Worm (Caenorhabditis elegans): Measurements from ENCODE around the gene R09H10.3.

Gene R09H10.3

ce11 chrIV:10606575-10607080, at the start of gene R09H10.3:
Gene R09H10.3, plus strand, starts transcription at chrIV:10607030.
- TF ChIP-seq ama-1 (optimal IDR thresholded peaks at IDR 0.05) (no peak), tbx-11 (GFP tag; IDR thresholded peaks at IDR 0.05) (no peak), ceh-36 (tag; optimal IDR thresholded peaks at IDR 0.05) (no peak)

- no peak for TF ChIP-seq hnd-1 (tag; optimal IDR thresholded peaks at IDR 0.05)
- TF ChIP-seq aly-1 (tag; optimal IDR thresholded peaks at IDR 0.05), result no peak
- no peak for TF ChIP-seq flt-1 (GFP tag; IDR thresholded peaks at IDR 0.05)
- no peak for TF ChIP-seq ceh-36 (tag; optimal IDR thresholded peaks at IDR 0.05)
- TF ChIP-seq hmg-4 (GFP tag; optimal IDR thresholded peaks at IDR 0.05), result no peak
- no peak for TF ChIP-seq sea-1 (GFP tag; conservative IDR thresholded peaks at IDR 0.05)
- TF ChIP-seq tra-4 (tag; optimal IDR thresholded peaks at IDR 0.05), result no peak
- TF ChIP-seq tbx-37 (GFP tag; conservative IDR thresholded peaks at IDR 0.05), result no peak
- TF ChIP-seq pes-1 (GFP tag; IDR thresholded peaks at IDR 0.05), result no peak
- TF ChIP-seq ama-1 (optimal IDR thresholded peaks at IDR 0.05), result no peak
- no peak for TF ChIP-seq hmbx-1 (tag; optimal IDR thresholded peaks at IDR 0.05)
- TF ChIP-seq F13C5.2 (tag; optimal IDR thresholded peaks at IDR 0.05), result no peak
- TF ChIP-seq B0310.2 (tag; optimal IDR thresholded peaks at IDR 0.05), result no peak
Observed at ce11 chrIV:10558415-10558814, 48.4 kb upstream of the R09H10.3 start, which contains the start of gene zim-3. Gene zim-3, plus strand, starts transcription at chrIV:10558715.

ce11 chrIV:10561605-10562004, 45.2 kb upstream of the R09H10.3 start, which contains the start of gene him-8:
Gene him-8, plus strand, starts transcription at chrIV:10561905.
- TF ChIP-seq ceh-36 (tag; optimal IDR thresholded peaks at IDR 0.05) (no peak), tbx-37 (GFP tag; conservative IDR thresholded peaks at IDR 0.05) (no peak), flt-1 (GFP tag; IDR thresholded peaks at IDR 0.05) (no peak), scrt-1 (GFP tag; IDR thresholded peaks at IDR 0.05) (no peak), hmbx-1 (tag; optimal IDR thresholded peaks at IDR 0.05) (no peak)

ce11 chrIV:10564613-10565012, 42.2 kb upstream of the R09H10.3 start:
- TF ChIP-seq pes-1 (GFP tag; IDR thresholded peaks at IDR 0.05) (no peak), scrt-1 (GFP tag; IDR thresholded peaks at IDR 0.05) (no peak), B0310.2 (tag; optimal IDR thresholded peaks at IDR 0.05) (no peak), tbx-11 (GFP tag; IDR thresholded peaks at IDR 0.05) (no peak), flt-1 (GFP tag; IDR thresholded peaks at IDR 0.05) (no peak), sea-1 (GFP tag; conservative IDR thresholded peaks at IDR 0.05) (no peak), tra-4 (tag; optimal IDR thresholded peaks at IDR 0.05) (no peak), hmbx-1 (tag; optimal IDR thresholded peaks at IDR 0.05) (no peak), ceh-36 (tag; optimal IDR thresholded peaks at IDR 0.05) (no peak), ceh-13 (GFP tag; optimal IDR thresholded peaks at IDR 0.05) (no peak), tbx-37 (GFP tag; conservative IDR thresholded peaks at IDR 0.05) (no peak), ama-1 (optimal IDR thresholded peaks at IDR 0.05) (no peak), F13C5.2 (tag; optimal IDR thresholded peaks at IDR 0.05) (no peak), hmg-4 (GFP tag; optimal IDR thresholded peaks at IDR 0.05) (no peak), ets-7 (tag; optimal IDR thresholded peaks at IDR 0.05) (no peak), aly-1 (tag; optimal IDR thresholded peaks at IDR 0.05) (no peak), hnd-1 (tag; optimal IDR thresholded peaks at IDR 0.05) (no peak)

ce11 chrIV:10565282-10565681, 41.5 kb upstream of the R09H10.3 start:
- TF ChIP-seq tbx-37 (GFP tag; conservative IDR thresholded peaks at IDR 0.05) (no peak), flt-1 (GFP tag; IDR thresholded peaks at IDR 0.05) (no peak), hmg-4 (GFP tag; optimal IDR thresholded peaks at IDR 0.05) (no peak), ceh-36 (tag; optimal IDR thresholded peaks at IDR 0.05) (no peak)

- no peak for TF ChIP-seq tbx-11 (GFP tag; IDR thresholded peaks at IDR 0.05)
- TF ChIP-seq hmg-4 (GFP tag; optimal IDR thresholded peaks at IDR 0.05), result no peak
- no peak for TF ChIP-seq sea-1 (GFP tag; conservative IDR thresholded peaks at IDR 0.05)
- TF ChIP-seq ceh-13 (GFP tag; optimal IDR thresholded peaks at IDR 0.05), result no peak
- TF ChIP-seq flt-1 (GFP tag; IDR thresholded peaks at IDR 0.05), result no peak
- TF ChIP-seq scrt-1 (GFP tag; IDR thresholded peaks at IDR 0.05), result no peak
- no peak for TF ChIP-seq B0310.2 (tag; optimal IDR thresholded peaks at IDR 0.05)
- TF ChIP-seq hnd-1 (tag; optimal IDR thresholded peaks at IDR 0.05), result no peak
- TF ChIP-seq ama-1 (optimal IDR thresholded peaks at IDR 0.05), result no peak
Observed at ce11 chrIV:10567822-10568221, 39.0 kb upstream of the R09H10.3 start.

ce11 chrIV:10570065-10570464, 36.8 kb upstream of the R09H10.3 start:
- TF ChIP-seq pes-1 (GFP tag; IDR thresholded peaks at IDR 0.05) (no peak), ama-1 (optimal IDR thresholded peaks at IDR 0.05) (no peak), hmg-4 (GFP tag; optimal IDR thresholded peaks at IDR 0.05) (no peak), aly-1 (tag; optimal IDR thresholded peaks at IDR 0.05) (no peak), ceh-13 (GFP tag; optimal IDR thresholded peaks at IDR 0.05) (no peak)

- TF ChIP-seq ets-7 (tag; optimal IDR thresholded peaks at IDR 0.05), result no peak
- TF ChIP-seq pes-1 (GFP tag; IDR thresholded peaks at IDR 0.05), result no peak
- no peak for TF ChIP-seq sea-1 (GFP tag; conservative IDR thresholded peaks at IDR 0.05)
- TF ChIP-seq hnd-1 (tag; optimal IDR thresholded peaks at IDR 0.05), result no peak
- TF ChIP-seq hmg-4 (GFP tag; optimal IDR thresholded peaks at IDR 0.05), result no peak
- no peak for TF ChIP-seq tbx-37 (GFP tag; conservative IDR thresholded peaks at IDR 0.05)
- no peak for TF ChIP-seq ceh-13 (GFP tag; optimal IDR thresholded peaks at IDR 0.05)
- no peak for TF ChIP-seq ama-1 (optimal IDR thresholded peaks at IDR 0.05)
- TF ChIP-seq ceh-36 (tag; optimal IDR thresholded peaks at IDR 0.05), result no peak
- TF ChIP-seq aly-1 (tag; optimal IDR thresholded peaks at IDR 0.05), result no peak
Observed at ce11 chrIV:10571020-10571419, 35.8 kb upstream of the R09H10.3 start.

- TF ChIP-seq hmg-4 (GFP tag; optimal IDR thresholded peaks at IDR 0.05), result no peak
- TF ChIP-seq ama-1 (optimal IDR thresholded peaks at IDR 0.05), result no peak
- no peak for TF ChIP-seq B0310.2 (tag; optimal IDR thresholded peaks at IDR 0.05)
- no peak for TF ChIP-seq tbx-37 (GFP tag; conservative IDR thresholded peaks at IDR 0.05)
- TF ChIP-seq scrt-1 (GFP tag; IDR thresholded peaks at IDR 0.05), result no peak
- no peak for TF ChIP-seq tra-4 (tag; optimal IDR thresholded peaks at IDR 0.05)
- no peak for TF ChIP-seq aly-1 (tag; optimal IDR thresholded peaks at IDR 0.05)
- TF ChIP-seq hmbx-1 (tag; optimal IDR thresholded peaks at IDR 0.05), result no peak
- TF ChIP-seq flt-1 (GFP tag; IDR thresholded peaks at IDR 0.05), result no peak
- no peak for TF ChIP-seq F13C5.2 (tag; optimal IDR thresholded peaks at IDR 0.05)
- no peak for TF ChIP-seq ets-7 (tag; optimal IDR thresholded peaks at IDR 0.05)
- no peak for TF ChIP-seq ceh-36 (tag; optimal IDR thresholded peaks at IDR 0.05)
- TF ChIP-seq pes-1 (GFP tag; IDR thresholded peaks at IDR 0.05), result no peak
- no peak for TF ChIP-seq tbx-11 (GFP tag; IDR thresholded peaks at IDR 0.05)
- TF ChIP-seq sea-1 (GFP tag; conservative IDR thresholded peaks at IDR 0.05), result no peak
- TF ChIP-seq ceh-13 (GFP tag; optimal IDR thresholded peaks at IDR 0.05), result no peak
- no peak for TF ChIP-seq hnd-1 (tag; optimal IDR thresholded peaks at IDR 0.05)
Observed at ce11 chrIV:10573471-10573870, 33.4 kb upstream of the R09H10.3 start.

Data from whole organism, early embryonic.